Worm (Caenorhabditis elegans) whole organism, L3 larva: ENCODE results near the gene tag-267.

Source experiments
- ZK546.5 ChIP-seq: sonication (generic microtip); optimal IDR thresholded peaks from 2 replicates; lab custom pipeline; 2017; ENCODE audit warnings: missing biosample characterization, missing genetic modification characterization
- aly-2 ChIP-seq: fragments of 150-350 bp; optimal IDR thresholded peaks from 2 replicates; lab custom pipeline; 2014; ENCODE audit warnings: missing biosample characterization, missing genetic modification characterization
- ama-1 ChIP-seq: fragments of 150-350 bp; optimal IDR thresholded peaks from 2 replicates; lab custom pipeline; 2018
- ceh-28 ChIP-seq: fragments of 150-350 bp; optimal IDR thresholded peaks from 2 replicates; lab custom pipeline; 2014; ENCODE audit warnings: missing biosample characterization, missing genetic modification reagents, missing genetic modification characterization
- ceh-82 ChIP-seq: fragments of 150-350 bp; optimal IDR thresholded peaks from 2 replicates; lab custom pipeline; 2014; ENCODE audit warnings: missing biosample characterization, missing genetic modification characterization
- daf-12 ChIP-seq: fragments of 150-350 bp; optimal IDR thresholded peaks from 2 replicates; lab custom pipeline; 2014; ENCODE audit warnings: missing biosample characterization, missing genetic modification reagents, missing genetic modification characterization
- egl-27 ChIP-seq: sonication (generic microtip); optimal IDR thresholded peaks from 4 replicates; lab custom pipeline; 2017; ENCODE audit warnings: missing biosample characterization, missing genetic modification reagents, missing genetic modification characterization
- egl-5 ChIP-seq: fragments of 150-350 bp; optimal IDR thresholded peaks from 2 replicates; lab custom pipeline; 2017; ENCODE audit warnings: missing biosample characterization, missing genetic modification reagents, missing genetic modification characterization, inconsistent platforms
- elt-2 ChIP-seq: sonication (generic microtip); optimal IDR thresholded peaks from 2 replicates; lab custom pipeline; 2016; ENCODE audit warnings: missing genetic modification reagents, mild to moderate bottlenecking, missing genetic modification characterization, missing compliant biosample characterization
- elt-3 ChIP-seq, 3 experiments: fragments of 150-350 bp in 1 of 3; sonication (generic microtip) in 2 of 3; optimal IDR thresholded peaks; 2 replicates in 2 of 3; 4 replicates in 1 of 3; lab custom pipeline; 2014 to 2017; ENCODE audit warnings: missing biosample characterization in 3 of 3, missing genetic modification characterization in 3 of 3
- fkh-10 ChIP-seq: sonication (generic microtip); optimal IDR thresholded peaks from 2 replicates; lab custom pipeline; 2017; ENCODE audit warnings: missing biosample characterization, missing genetic modification reagents, missing genetic modification characterization
- fkh-2 ChIP-seq: fragments of 150-350 bp; optimal IDR thresholded peaks from 2 replicates; lab custom pipeline; 2014; ENCODE audit warnings: missing biosample characterization, missing genetic modification reagents, missing genetic modification characterization
- fos-1 ChIP-seq: fragments of 150-350 bp; optimal IDR thresholded peaks from 2 replicates; lab custom pipeline; 2014; ENCODE audit warnings: missing biosample characterization, missing genetic modification characterization
- hmg-11 ChIP-seq: sonication (generic microtip); optimal IDR thresholded peaks from 2 replicates; lab custom pipeline; 2016; ENCODE audit warnings: missing genetic modification characterization, missing compliant biosample characterization
- jun-1 ChIP-seq: fragments of 150-350 bp; optimal IDR thresholded peaks from 2 replicates; lab custom pipeline; 2014; ENCODE audit warnings: missing biosample characterization, missing genetic modification reagents, missing genetic modification characterization
- lin-15B ChIP-seq: fragments of 150-350 bp; optimal IDR thresholded peaks from 2 replicates; lab custom pipeline; 2014; ENCODE audit warnings: missing biosample characterization, missing genetic modification characterization
- lsy-12 ChIP-seq: sonication (generic microtip); optimal IDR thresholded peaks from 2 replicates; lab custom pipeline; 2016; ENCODE audit warnings: mild to moderate bottlenecking, missing genetic modification characterization, missing compliant biosample characterization
- mdl-1 ChIP-seq: fragments of 150-350 bp; optimal IDR thresholded peaks from 2 replicates; lab custom pipeline; 2014; ENCODE audit warnings: missing biosample characterization, missing genetic modification characterization
- mml-1 ChIP-seq: fragments of 150-350 bp; sonication (generic microtip); optimal IDR thresholded peaks from 3 replicates; lab custom pipeline; 2014; ENCODE audit warnings: missing biosample characterization, missing genetic modification characterization
- nhr-11 ChIP-seq: fragments of 150-350 bp; optimal IDR thresholded peaks from 2 replicates; lab custom pipeline; 2014; ENCODE audit warnings: missing biosample characterization, missing genetic modification characterization
- nhr-12 ChIP-seq: fragments of 150-350 bp; optimal IDR thresholded peaks from 2 replicates; lab custom pipeline; 2014; ENCODE audit warnings: missing biosample characterization, missing genetic modification characterization
- nhr-23 ChIP-seq: fragments of 150-350 bp; optimal IDR thresholded peaks from 2 replicates; lab custom pipeline; 2014; ENCODE audit warnings: missing biosample characterization, missing genetic modification reagents, missing genetic modification characterization
- nhr-237 ChIP-seq: fragments of 150-350 bp; optimal IDR thresholded peaks from 2 replicates; lab custom pipeline; 2014; ENCODE audit warnings: missing biosample characterization, missing genetic modification characterization
- nhr-25 ChIP-seq: sonication (generic microtip); optimal IDR thresholded peaks from 2 replicates; lab custom pipeline; 2017; ENCODE audit warnings: missing biosample characterization, missing genetic modification characterization
- nhr-28 ChIP-seq: fragments of 150-350 bp; optimal IDR thresholded peaks from 2 replicates; lab custom pipeline; 2014; ENCODE audit warnings: missing biosample characterization, missing genetic modification characterization
- nhr-67 ChIP-seq: fragments of 150-350 bp; optimal IDR thresholded peaks from 2 replicates; lab custom pipeline; 2014; ENCODE audit warnings: missing biosample characterization, missing genetic modification characterization
- nhr-76 ChIP-seq: fragments of 150-350 bp; sonication (generic microtip); optimal IDR thresholded peaks from 5 replicates; lab custom pipeline; 2014; ENCODE audit warnings: missing biosample characterization, missing genetic modification characterization
- pha-4 ChIP-seq: fragments of 150-350 bp; optimal IDR thresholded peaks from 2 replicates; lab custom pipeline; 2014; ENCODE audit warnings: missing biosample characterization, missing genetic modification reagents, missing genetic modification characterization
- pqm-1 ChIP-seq: fragments of 150-350 bp; optimal IDR thresholded peaks from 2 replicates; lab custom pipeline; 2017; ENCODE audit warnings: missing biosample characterization, missing genetic modification characterization, inconsistent platforms
- sea-2 ChIP-seq: fragments of 150-350 bp; sonication (generic microtip); optimal IDR thresholded peaks from 4 replicates; lab custom pipeline; 2014; ENCODE audit warnings: missing biosample characterization, missing genetic modification reagents, missing genetic modification characterization
- skn-1 ChIP-seq: fragments of 150-350 bp; optimal IDR thresholded peaks from 2 replicates; lab custom pipeline; 2014; ENCODE audit warnings: missing biosample characterization, missing genetic modification characterization
- tbx-2 ChIP-seq: sonication (generic microtip); optimal IDR thresholded peaks from 2 replicates; lab custom pipeline; 2016; ENCODE audit warnings: mild to moderate bottlenecking, missing genetic modification characterization, missing compliant biosample characterization
- unc-39 ChIP-seq: sonication (generic microtip); optimal IDR thresholded peaks from 4 replicates; lab custom pipeline; 2017; ENCODE audit warnings: missing biosample characterization, missing genetic modification characterization
- zag-1 ChIP-seq: fragments of 150-350 bp; optimal IDR thresholded peaks from 2 replicates; lab custom pipeline; 2014; ENCODE audit warnings: missing biosample characterization, missing genetic modification characterization
- ztf-4 ChIP-seq: fragments of 150-350 bp; optimal IDR thresholded peaks from 2 replicates; lab custom pipeline; 2014; ENCODE audit warnings: missing biosample characterization, missing genetic modification characterization

tag-267 gene

ce11 chrIII:612759-613158 is 27.8 kb upstream of the tag-267 start:
- no peak for TF ChIP-seq mml-1 (tag; lab: Kevin White, UChicago)
- no peak for TF ChIP-seq hmg-11 (tag; lab: Kevin White, UChicago)
- TF ChIP-seq nhr-28 (tag; lab: Kevin White, UChicago), result no peak
- no peak for TF ChIP-seq nhr-12
- TF ChIP-seq aly-2 (tag; lab: Kevin White, UChicago), result no peak
- TF ChIP-seq lin-15B (tag; lab: Kevin White, UChicago), result no peak
- TF ChIP-seq nhr-67, result no peak
- no peak for TF ChIP-seq elt-3 (tag; optimal IDR thresholded peaks at IDR 0.05; lab: Kevin White, UChicago)
- TF ChIP-seq nhr-23 (tag; lab: Kevin White, UChicago), result no peak
- no peak for TF ChIP-seq lsy-12 (tag; lab: Kevin White, UChicago)
- TF ChIP-seq egl-5 (tag; lab: Kevin White, UChicago), result no peak
- TF ChIP-seq fkh-10 (GFP tag; lab: Kevin White, UChicago), result no peak
- TF ChIP-seq unc-39 (tag; lab: Kevin White, UChicago), result no peak
- TF ChIP-seq fos-1 (tag; lab: Kevin White, UChicago), result no peak
- no peak for TF ChIP-seq pqm-1 (tag; lab: Kevin White, UChicago)
- no peak for TF ChIP-seq zag-1 (tag; lab: Kevin White, UChicago)
- TF ChIP-seq jun-1 (tag; lab: Kevin White, UChicago), result no peak
- TF ChIP-seq mdl-1 (tag; lab: Kevin White, UChicago), result no peak

DNA sequence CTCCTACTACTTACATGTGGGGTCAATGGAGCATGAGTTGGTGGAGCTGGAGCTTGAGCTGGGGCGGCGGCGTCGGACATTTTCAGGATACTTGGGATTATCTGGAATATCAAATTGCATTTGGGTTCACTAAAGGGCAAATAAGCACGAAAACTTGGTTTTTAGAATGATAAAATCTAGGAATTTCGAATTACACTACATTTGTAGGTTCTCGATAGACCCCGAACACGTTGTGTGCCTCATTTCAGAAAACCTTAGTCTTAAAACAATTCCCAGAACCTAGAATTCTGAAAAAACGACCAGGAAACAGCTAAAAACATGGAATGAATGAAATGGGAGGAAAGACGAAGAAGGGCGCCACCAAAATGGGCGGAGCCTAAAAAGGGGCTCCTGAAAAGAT is 26.1 kb upstream of the tag-267 start, which contains the start of gene T19C3.3:
Gene T19C3.3, minus strand, starts transcription at position 101 of the 400 bp plus-strand sequence.
- TF ChIP-seq jun-1 (tag; lab: Kevin White, UChicago), result no peak
- TF ChIP-seq nhr-237 (tag; lab: Kevin White, UChicago), result no peak
- TF ChIP-seq ceh-28, result no peak
- no peak for TF ChIP-seq ztf-4 (tag; lab: Kevin White, UChicago)
- no peak for TF ChIP-seq ceh-82 (tag; lab: Kevin White, UChicago)
- TF ChIP-seq ZK546.5 (tag; lab: Kevin White, UChicago), result no peak
- no peak for TF ChIP-seq sea-2 (GFP tag; lab: Kevin White, UChicago)
- no peak for TF ChIP-seq skn-1 (tag; lab: Kevin White, UChicago)
- no peak for TF ChIP-seq fkh-10 (GFP tag; lab: Kevin White, UChicago)
- no peak for TF ChIP-seq nhr-76 (tag; lab: Kevin White, UChicago)
- TF ChIP-seq lsy-12 (tag; lab: Kevin White, UChicago), result no peak
- no peak for TF ChIP-seq elt-3 (tag; optimal IDR thresholded peaks at IDR 0.05; lab: Kevin White, UChicago)
- TF ChIP-seq pqm-1 (tag; lab: Kevin White, UChicago), result no peak
- TF ChIP-seq pha-4 (tag; lab: Kevin White, UChicago), result no peak
- no peak for TF ChIP-seq nhr-23 (tag; lab: Kevin White, UChicago)
- no peak for TF ChIP-seq ama-1 (lab: Kevin White, UChicago)
- no peak for TF ChIP-seq tbx-2 (tag; lab: Kevin White, UChicago)
- no peak for TF ChIP-seq mml-1 (tag; lab: Kevin White, UChicago)

DNA sequence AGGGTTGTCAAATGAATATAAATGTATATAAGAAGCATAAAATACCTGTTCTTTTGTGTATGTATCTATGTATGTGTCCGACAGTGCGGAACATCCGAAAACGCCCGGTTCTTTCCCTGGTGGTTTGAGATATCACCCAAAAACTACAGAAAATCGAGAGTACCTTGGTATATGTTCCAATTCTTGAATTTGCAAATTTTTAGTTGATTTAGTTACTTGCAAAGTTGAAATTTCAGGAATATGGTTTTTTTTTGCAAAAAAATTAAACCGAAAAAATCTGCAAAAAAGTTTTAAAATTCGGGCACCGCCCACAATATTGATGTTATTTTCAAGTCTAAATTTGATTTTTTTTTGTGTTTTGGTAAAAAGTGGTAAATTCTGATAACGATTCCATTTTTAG is 23.1 kb upstream of the tag-267 start, which contains the start of gene T19C3.2:
Gene T19C3.2, minus strand, starts transcription at position 101 of the 400 bp plus-strand sequence.
- no peak for TF ChIP-seq daf-12
- no peak for TF ChIP-seq nhr-11 (tag; lab: Kevin White, UChicago)
- no peak for TF ChIP-seq nhr-23 (tag; lab: Kevin White, UChicago)
- TF ChIP-seq elt-2 (tag; lab: Kevin White, UChicago), result no peak
- no peak for TF ChIP-seq lin-15B (tag; lab: Kevin White, UChicago)
- TF ChIP-seq mml-1 (tag; lab: Kevin White, UChicago), result no peak
- TF ChIP-seq fkh-2 (tag; lab: Kevin White, UChicago), result no peak
- no peak for TF ChIP-seq nhr-25 (tag; lab: Kevin White, UChicago)
- TF ChIP-seq pha-4 (tag; lab: Kevin White, UChicago), result no peak
- TF ChIP-seq elt-3 (tag; optimal IDR thresholded peaks at IDR 0.05; lab: Kevin White, UChicago), result no peak
- no peak for TF ChIP-seq nhr-237 (tag; lab: Kevin White, UChicago)
- TF ChIP-seq egl-5 (tag; lab: Kevin White, UChicago), result no peak
- no peak for TF ChIP-seq ama-1 (lab: Kevin White, UChicago)
- TF ChIP-seq tbx-2 (tag; lab: Kevin White, UChicago), result no peak
- no peak for TF ChIP-seq jun-1 (tag; lab: Kevin White, UChicago)
- TF ChIP-seq, all 47 proteins: peak for 0

DNA sequence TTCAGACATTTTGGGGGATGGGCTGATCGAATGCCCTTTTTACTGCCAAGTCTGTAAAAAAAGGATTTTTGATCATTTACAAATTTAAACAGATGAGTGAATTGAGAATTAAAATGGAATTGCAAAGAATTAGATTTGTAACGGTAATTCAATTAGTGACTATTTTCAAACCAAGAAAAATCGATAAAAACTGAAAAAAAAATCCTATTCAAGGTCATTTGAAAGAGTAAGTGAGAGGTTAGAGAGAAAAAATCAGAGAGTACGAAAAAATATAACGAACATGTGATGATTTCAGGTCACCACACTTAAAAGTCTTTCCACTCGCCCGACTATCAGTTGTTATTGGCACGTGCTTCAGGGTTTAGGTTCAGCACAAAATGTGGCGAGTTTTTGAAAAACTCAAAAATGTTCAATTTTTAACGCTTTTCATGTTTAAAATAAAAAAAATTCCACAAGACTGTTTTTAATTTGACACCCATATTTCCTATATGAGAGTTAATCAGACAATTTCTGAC is 20.3 kb upstream of the tag-267 start, which contains the start of gene T19C3.4:
Gene T19C3.4, minus strand, starts transcription at position 51 of the 515 bp plus-strand sequence.
- TF ChIP-seq skn-1 (tag; lab: Kevin White, UChicago) (no peak), elt-2 (tag; lab: Kevin White, UChicago) (peak; percentile 53), pqm-1 (tag; lab: Kevin White, UChicago) (peak; percentile 41), egl-27 (tag; lab: Kevin White, UChicago) (no peak), aly-2 (tag; lab: Kevin White, UChicago) (no peak), mml-1 (tag; lab: Kevin White, UChicago) (no peak), pha-4 (tag; lab: Kevin White, UChicago) (peak; percentile 23), nhr-67 (no peak), nhr-12 (no peak)
- TF ChIP-seq, all 47 proteins: peak for 3
